Worm (Caenorhabditis elegans) whole organism, L4/young adult: ENCODE measurements around the gene ints-2.
"Not testable (repeated sequence)": the region's sequence is repeated elsewhere in the genome, so short reads cannot be mapped to it uniquely, and the experiment has no call there.

Experiments
- W03F9.2 ChIP-seq: fragments of 150-350 bp; optimal IDR thresholded peaks from 2 replicates; lab custom pipeline; 2014; ENCODE audit warnings: missing biosample characterization, missing genetic modification characterization
- dao-5 ChIP-seq: sonication (generic microtip); optimal IDR thresholded peaks from 2 replicates; lab custom pipeline; 2016; ENCODE audit warnings: missing genotype, missing genetic modification characterization, moderate library complexity, missing compliant biosample characterization
- him-1 ChIP-seq: sonication (generic microtip); optimal IDR thresholded peaks from 2 replicates; lab custom pipeline; 2016; ENCODE audit warnings: missing genotype, missing genetic modification reagents, missing genetic modification characterization, missing compliant biosample characterization

The ints-2 gene

ce11 chrV:14185438-14185837 is at the start of gene ints-2, which contains the start of gene trm-1:
Gene ints-2 (plus strand): TSS chrV:14185686.
Gene trm-1 (minus strand): TSS chrV:14185612.
- no peak for TF ChIP-seq him-1 (tag; lab: Kevin White, UChicago)
- peak; percentile 60 for TF ChIP-seq W03F9.2 (tag; lab: Kevin White, UChicago)
- no peak for TF ChIP-seq dao-5

- no peak for TF ChIP-seq dao-5
- no peak for TF ChIP-seq W03F9.2 (tag; lab: Kevin White, UChicago)
Measured at ce11 chrV:14136152-14136551, 49.3 kb upstream of the ints-2 start.

ce11 chrV:14137766-14138165 is 47.7 kb upstream of the ints-2 start, which contains the start of gene AH10.4:
Gene AH10.4 (minus strand): TSS chrV:14137866.
- TF ChIP-seq W03F9.2 (tag; lab: Kevin White, UChicago); dao-5; him-1 (tag; lab: Kevin White, UChicago): not testable (repeated sequence)

- no peak for TF ChIP-seq him-1 (tag; lab: Kevin White, UChicago)
- TF ChIP-seq dao-5, result no peak
- no peak for TF ChIP-seq W03F9.2 (tag; lab: Kevin White, UChicago)
Measured at ce11 chrV:14139252-14140100, 46.0 kb upstream of the ints-2 start.

ce11 chrV:14140733-14141132 is 44.8 kb upstream of the ints-2 start:
- TF ChIP-seq dao-5 (no peak), W03F9.2 (tag; lab: Kevin White, UChicago) (no peak), him-1 (tag; lab: Kevin White, UChicago) (no peak)

ce11 chrV:14141846-14142245 is 43.6 kb upstream of the ints-2 start:
- no peak for TF ChIP-seq dao-5
- TF ChIP-seq W03F9.2 (tag; lab: Kevin White, UChicago), result no peak
- TF ChIP-seq him-1 (tag; lab: Kevin White, UChicago), result no peak

- peak; percentile 7 for TF ChIP-seq W03F9.2 (tag; lab: Kevin White, UChicago)
- TF ChIP-seq dao-5, result no peak
- TF ChIP-seq him-1 (tag; lab: Kevin White, UChicago), result peak; percentile 79
Measured at ce11 chrV:14143634-14144033, 41.9 kb upstream of the ints-2 start.

ce11 chrV:14145267-14145666 is 40.2 kb upstream of the ints-2 start, which contains the start of gene par-1:
Gene par-1 (minus strand): TSS chrV:14145367.
- TF ChIP-seq W03F9.2 (tag; lab: Kevin White, UChicago), result no peak
- TF ChIP-seq him-1 (tag; lab: Kevin White, UChicago), result no peak
- no peak for TF ChIP-seq dao-5

ce11 chrV:14146199-14146598 is 39.3 kb upstream of the ints-2 start, which contains the start of gene acs-10:
Gene acs-10 (plus strand): TSS chrV:14146499.
- no peak for TF ChIP-seq W03F9.2 (tag; lab: Kevin White, UChicago)
- no peak for TF ChIP-seq dao-5
- no peak for TF ChIP-seq him-1 (tag; lab: Kevin White, UChicago)

ce11 chrV:14147114-14147513 is 38.4 kb upstream of the ints-2 start:
- TF ChIP-seq dao-5 (no peak), W03F9.2 (tag; lab: Kevin White, UChicago) (no peak), him-1 (tag; lab: Kevin White, UChicago) (no peak)

ce11 chrV:14149125-14149524 is 36.4 kb upstream of the ints-2 start:
- TF ChIP-seq W03F9.2 (tag; lab: Kevin White, UChicago), result no peak
- TF ChIP-seq dao-5, result no peak

ce11 chrV:14150966-14151365 is 34.5 kb upstream of the ints-2 start:
- TF ChIP-seq him-1 (tag; lab: Kevin White, UChicago) (no peak), W03F9.2 (tag; lab: Kevin White, UChicago) (no peak), dao-5 (no peak)

- TF ChIP-seq dao-5 (no peak), him-1 (tag; lab: Kevin White, UChicago) (no peak), W03F9.2 (tag; lab: Kevin White, UChicago) (no peak)
Measured at ce11 chrV:14153615-14154014, 31.9 kb upstream of the ints-2 start.

ce11 chrV:14156468-14156867 is 29.0 kb upstream of the ints-2 start, which contains the start of gene AH10.2:
Gene AH10.2 (plus strand): TSS chrV:14156768.
- TF ChIP-seq dao-5 (no peak), W03F9.2 (tag; lab: Kevin White, UChicago) (no peak)
